Worm (Caenorhabditis elegans): ENCODE results near the gene chil-8.

DNA sequence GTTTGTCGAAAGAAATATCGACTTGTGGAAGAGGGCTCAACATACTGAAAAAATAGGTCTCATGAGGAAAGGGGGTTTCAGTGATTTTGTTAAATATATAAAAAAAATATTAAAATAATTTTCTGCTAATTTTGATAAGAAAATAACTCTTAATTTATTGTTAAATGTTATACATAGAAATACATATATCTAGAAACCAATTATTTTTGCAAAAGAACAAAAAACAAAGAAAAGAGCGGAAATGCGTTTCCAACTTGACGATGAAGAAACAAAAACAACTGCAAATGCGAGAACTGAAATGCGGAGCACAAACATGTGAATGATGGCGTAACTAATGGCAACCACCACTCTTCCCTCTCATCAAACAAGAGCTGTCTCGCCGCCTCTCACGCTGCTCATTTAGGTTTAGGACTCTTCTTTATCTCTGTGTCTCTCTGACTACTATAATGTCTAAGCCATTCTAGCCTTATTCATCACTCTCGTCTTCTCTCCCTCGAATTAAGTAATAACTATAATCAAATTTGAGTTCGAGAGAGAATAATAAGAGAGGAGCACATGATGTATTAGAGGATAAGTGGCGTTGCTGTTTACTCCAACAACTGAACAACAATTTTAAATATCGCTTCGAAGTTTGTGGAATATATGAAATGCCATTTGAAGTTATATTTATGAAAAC, 34.5 kb downstream of the chil-8 start, which contains the start of gene arrd-4:
- no peak for TF ChIP-seq ceh-83 (GFP tag; optimal IDR thresholded peaks at IDR 0.05)
- no peak for TF ChIP-seq mep-1 (tag; optimal IDR thresholded peaks at IDR 0.05)
- no peak for TF ChIP-seq lin-13 (tag; optimal IDR thresholded peaks at IDR 0.05)
- no peak for TF ChIP-seq elt-3 (tag; optimal IDR thresholded peaks at IDR 0.05)
- TF ChIP-seq unc-62 (GFP tag; optimal IDR thresholded peaks at IDR 0.05): no peak
- no peak for TF ChIP-seq tbx-8 (GFP tag; optimal IDR thresholded peaks at IDR 0.05)
- TF ChIP-seq ztf-11 (tag; optimal IDR thresholded peaks at IDR 0.05): no peak

Data from whole organism, mixed stage, embryonic.